Fruit fly (Drosophila melanogaster): ENCODE results near the gene Cyp4d2.
A peak's percentile ranks its signal among the peaks of the same experiment; 100 is the strongest.

The Cyp4d2 gene

DNA sequence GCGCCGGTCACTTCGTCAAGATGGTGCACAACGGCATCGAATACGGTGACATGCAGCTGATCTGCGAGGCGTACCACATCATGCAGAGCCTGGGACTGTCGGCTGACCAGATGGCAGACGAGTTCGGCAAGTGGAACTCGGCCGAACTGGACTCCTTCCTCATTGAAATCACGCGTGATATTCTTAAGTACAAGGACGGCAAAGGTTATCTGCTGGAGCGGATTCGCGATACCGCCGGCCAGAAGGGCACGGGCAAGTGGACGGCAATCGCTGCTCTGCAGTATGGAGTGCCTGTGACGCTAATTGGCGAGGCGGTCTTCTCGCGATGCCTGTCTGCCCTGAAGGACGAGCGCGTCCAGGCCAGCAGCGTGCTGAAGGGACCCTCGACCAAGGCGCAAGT is 28.3 kb upstream of the Cyp4d2 start:
- no peak for TF ChIP-seq CG10274 (GFP tag; optimal IDR thresholded peaks at IDR 0.05)
- TF ChIP-seq Med (GFP tag), result peak; percentile 13

DNA sequence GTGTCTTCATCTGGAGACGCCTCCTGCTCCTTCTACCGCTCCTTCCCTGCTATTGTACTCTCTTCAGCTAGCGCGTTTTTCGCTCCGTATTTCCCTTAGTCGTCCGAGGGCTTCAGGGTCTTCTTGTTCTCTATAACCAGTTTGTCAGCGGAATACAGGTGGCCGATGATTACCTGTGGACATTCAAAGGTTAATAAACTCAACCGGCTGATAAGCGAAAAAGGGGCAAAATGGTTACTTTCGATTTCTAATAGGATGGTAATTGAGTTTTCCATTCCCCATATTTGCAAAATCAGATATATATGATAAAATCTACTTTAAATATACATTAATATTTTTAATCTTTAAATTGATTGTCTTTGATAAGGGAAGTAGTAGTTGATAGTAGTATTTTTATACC is 27.1 kb upstream of the Cyp4d2 start:
- TF ChIP-seq CG18476 (GFP tag; optimal IDR thresholded peaks at IDR 0.05) (no peak), CG7786 (GFP tag; optimal IDR thresholded peaks at IDR 0.05) (no peak), D (optimal IDR thresholded peaks at IDR 0.05) (no peak), D (GFP tag; optimal IDR thresholded peaks at IDR 0.05) (no peak), CG18764 (GFP tag; optimal IDR thresholded peaks at IDR 0.05) (no peak), Max (GFP tag; optimal IDR thresholded peaks at IDR 0.05) (no peak), HLHmδ (GFP tag; optimal IDR thresholded peaks at IDR 0.05) (no peak), CG13287 (GFP tag; IDR thresholded peaks at IDR 0.05; ENCODE audit: partially characterized antibody) (no peak), C15 (GFP tag; IDR thresholded peaks at IDR 0.05) (no peak), ash1 (GFP tag; optimal IDR thresholded peaks at IDR 0.05) (no peak), Mad (GFP tag; optimal IDR thresholded peaks at IDR 0.05) (no peak), fru (optimal IDR thresholded peaks at IDR 0.05) (no peak), NC2β (GFP tag; optimal IDR thresholded peaks at IDR 0.05) (no peak), tio (GFP tag; optimal IDR thresholded peaks at IDR 0.05) (no peak), TFAM (GFP tag; optimal IDR thresholded peaks at IDR 0.05) (no peak)

DNA sequence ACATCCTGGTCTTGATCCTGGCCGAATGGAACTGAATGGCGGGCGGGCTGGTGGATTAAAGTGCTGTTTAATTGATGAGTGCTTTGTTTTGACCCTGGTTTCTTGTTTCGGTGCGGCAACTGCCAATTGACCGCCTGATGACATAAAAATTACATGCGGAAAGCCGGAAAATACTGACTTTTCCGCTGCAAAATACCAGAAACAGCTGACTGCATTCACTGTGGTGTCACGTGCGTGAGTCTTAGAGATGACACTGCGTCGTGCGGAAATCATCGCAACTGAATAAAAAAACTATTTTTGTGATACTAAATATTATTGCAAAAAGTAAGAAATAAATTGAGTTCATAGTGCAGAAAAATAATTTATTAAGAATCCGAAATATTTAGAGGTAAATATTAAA is 26.3 kb upstream of the Cyp4d2 start, which contains the start of gene bcn92:
bcn92 (minus strand) TSS at position 170 of the 400 bp plus-strand sequence.
- TF ChIP-seq CG10366 (GFP tag; IDR thresholded peaks at IDR 0.05) (0 out of 2 replicates have a peak, but pooled peaks have one; percentile 21), Max (GFP tag; optimal IDR thresholded peaks at IDR 0.05) (peak; percentile 33), CG11504 (tag; optimal IDR thresholded peaks at IDR 0.05) (no peak), CG1529 (GFP tag; optimal IDR thresholded peaks at IDR 0.05) (no peak), sd (tag; optimal IDR thresholded peaks at IDR 0.05) (peak; percentile 37), E2f2 (GFP tag; IDR thresholded peaks at IDR 0.05) (peak; percentile 30; the same call in 1 of the 2 replicates), Vsx1 (GFP tag; optimal IDR thresholded peaks at IDR 0.05) (no peak), ash1 (GFP tag; optimal IDR thresholded peaks at IDR 0.05) (no peak), HLHmδ (GFP tag; optimal IDR thresholded peaks at IDR 0.05) (peak; percentile 4), pros (GFP tag; optimal IDR thresholded peaks at IDR 0.05) (no peak), abd-A (tag; optimal IDR thresholded peaks at IDR 0.05) (no peak), HLH4C (GFP tag; IDR thresholded peaks at IDR 0.05; ENCODE audit: partially characterized antibody) (peak; percentile 87), lab (GFP tag; optimal IDR thresholded peaks at IDR 0.05) (no peak), Hmr (GFP tag; optimal IDR thresholded peaks at IDR 0.05) (no peak), chm (GFP tag; IDR thresholded peaks at IDR 0.05) (no peak; the same call in 1 of the 2 replicates), Dll (GFP tag; IDR thresholded peaks at IDR 0.05; ENCODE audit: partially characterized antibody) (peak; percentile 94), CG33557 (GFP tag; optimal IDR thresholded peaks at IDR 0.05) (no peak), jigr1 (GFP tag; IDR thresholded peaks at IDR 0.05) (no peak), her (GFP tag; optimal IDR thresholded peaks at IDR 0.05) (peak; percentile 30), CG6254 (GFP tag; optimal IDR thresholded peaks at IDR 0.05) (no peak), CG8290 (GFP tag; optimal IDR thresholded peaks at IDR 0.05) (peak; percentile 37), CG8290 (tag; optimal IDR thresholded peaks at IDR 0.05) (peak in 1 of 2 experiments; percentile 56), Mes4 (GFP tag; optimal IDR thresholded peaks at IDR 0.05) (no peak), bcd (GFP tag; optimal IDR thresholded peaks at IDR 0.05) (no peak), CG10979 (tag; optimal IDR thresholded peaks at IDR 0.05) (peak; percentile 7), CG10147 (GFP tag; optimal IDR thresholded peaks at IDR 0.05) (peak; percentile 29), CG4424 (GFP tag; optimal IDR thresholded peaks at IDR 0.05) (peak; percentile 40), dimm (GFP tag; IDR thresholded peaks at IDR 0.05) (no peak), CG16863 (GFP tag; optimal IDR thresholded peaks at IDR 0.05) (no peak), CG4730 (GFP tag; IDR thresholded peaks at IDR 0.05) (no peak), zen (tag; optimal IDR thresholded peaks at IDR 0.05) (peak; percentile 3), CHES-1-like (GFP tag; optimal IDR thresholded peaks at IDR 0.05) (peak; percentile 29), CG12236 (GFP tag; optimal IDR thresholded peaks at IDR 0.05) (no peak), ac (GFP tag; optimal IDR thresholded peaks at IDR 0.05) (no peak), CG13894 (tag; optimal IDR thresholded peaks at IDR 0.05) (no peak)

Measured in whole organism, embryonic.